Worm (Caenorhabditis elegans): ENCODE data around the gene cyp-29A4.

cyp-29A4 gene

ce11 chrV:9689364-9689763, 34.8 kb downstream of the cyp-29A4 start (continued):
- TF ChIP-seq tlf-1 (GFP tag; optimal IDR thresholded peaks at IDR 0.05), result peak; percentile 26
- TF ChIP-seq him-1 (tag; optimal IDR thresholded peaks at IDR 0.05), result no peak
- TF ChIP-seq ceh-27 (GFP tag; optimal IDR thresholded peaks at IDR 0.05), result no peak
- TF ChIP-seq nfyb-1 (GFP tag; IDR thresholded peaks at IDR 0.05), result no peak

- TF ChIP-seq T07F8.4 (tag; optimal IDR thresholded peaks at IDR 0.05) (no peak), ztf-6 (GFP tag; IDR thresholded peaks at IDR 0.05) (no peak), nhr-27 (tag; optimal IDR thresholded peaks at IDR 0.05) (no peak), zfh-2 (GFP tag; conservative IDR thresholded peaks at IDR 0.05) (no peak), lin-26 (GFP tag; IDR thresholded peaks at IDR 0.05) (no peak), attf-6 (GFP tag; IDR thresholded peaks at IDR 0.05) (no peak), nfya-2 (GFP tag; IDR thresholded peaks at IDR 0.05) (no peak), nfya-1 (tag; optimal IDR thresholded peaks at IDR 0.05; ENCODE audit: borderline replicate concordance, insufficient read depth) (no peak), lin-35 (GFP tag; optimal IDR thresholded peaks at IDR 0.05) (no peak), F22D6.2 (tag; optimal IDR thresholded peaks at IDR 0.05) (no peak), ceh-79 (tag; optimal IDR thresholded peaks at IDR 0.05) (no peak), let-607 (tag; optimal IDR thresholded peaks at IDR 0.05) (no peak), lir-1 (GFP tag; conservative IDR thresholded peaks at IDR 0.05) (no peak), aptf-3 (GFP tag; IDR thresholded peaks at IDR 0.05) (no peak), xnd-1 (tag; optimal IDR thresholded peaks at IDR 0.05) (no peak), let-526 (GFP tag; IDR thresholded peaks at IDR 0.05) (no peak), ztf-3 (GFP tag; optimal IDR thresholded peaks at IDR 0.05) (no peak), ccch-3 (GFP tag; optimal IDR thresholded peaks at IDR 0.05) (no peak), C06A6.2 (GFP tag; conservative IDR thresholded peaks at IDR 0.05) (no peak)
These were observed 35.6 kb downstream of the cyp-29A4 start, which contains the start of gene rbx-1 for ce11 chrV:9690099-9690572. Gene rbx-1 (minus strand): TSS chrV:9690522.

- no peak for TF ChIP-seq ccch-3 (GFP tag; optimal IDR thresholded peaks at IDR 0.05)
- no peak for TF ChIP-seq rec-8 (tag; optimal IDR thresholded peaks at IDR 0.05)
- TF ChIP-seq let-607 (tag; optimal IDR thresholded peaks at IDR 0.05), result no peak
- peak; percentile 49; the same call in 1 of the 2 replicates for TF ChIP-seq madf-6 (GFP tag; IDR thresholded peaks at IDR 0.05)
- TF ChIP-seq B0336.3 (GFP tag; IDR thresholded peaks at IDR 0.05), result no peak
- TF ChIP-seq tbp1 (GFP tag; optimal IDR thresholded peaks at IDR 0.05), result peak; percentile 4
- no peak for TF ChIP-seq attf-5 (GFP tag; optimal IDR thresholded peaks at IDR 0.05)
- TF ChIP-seq mes-4 (tag; optimal IDR thresholded peaks at IDR 0.05), result no peak
- peak; percentile 38 for TF ChIP-seq F23B12.7 (tag; optimal IDR thresholded peaks at IDR 0.05; ENCODE audit: insufficient read depth)
- no peak for TF ChIP-seq madf-8 (GFP tag; conservative IDR thresholded peaks at IDR 0.05)
- TF ChIP-seq lsl-1 (GFP tag; optimal IDR thresholded peaks at IDR 0.05), result peak; percentile 57
- no peak for TF ChIP-seq ZK185.1 (tag; optimal IDR thresholded peaks at IDR 0.05; ENCODE audit: poor library complexity, severe bottlenecking)
- TF ChIP-seq F39B2.1 (GFP tag; IDR thresholded peaks at IDR 0.05), result no peak
- TF ChIP-seq zfh-2 (GFP tag; conservative IDR thresholded peaks at IDR 0.05), result no peak
- TF ChIP-seq nfya-2 (GFP tag; IDR thresholded peaks at IDR 0.05), result no peak
- no peak for TF ChIP-seq athp-1 (tag; optimal IDR thresholded peaks at IDR 0.05)
- TF ChIP-seq madf-3 (GFP tag; IDR thresholded peaks at IDR 0.05), result no peak
- no peak for TF ChIP-seq cebp-1 (GFP tag; IDR thresholded peaks at IDR 0.05)
- TF ChIP-seq cebp-1 (tag; optimal IDR thresholded peaks at IDR 0.05), result no peak
- peak; percentile 12 for TF ChIP-seq ztf-18 (tag; optimal IDR thresholded peaks at IDR 0.05)
- no peak for TF ChIP-seq dpl-1 (GFP tag; optimal IDR thresholded peaks at IDR 0.05)
- peak; percentile 41; the same call in 1 of the 2 replicates for TF ChIP-seq hmg-1.2 (GFP tag; IDR thresholded peaks at IDR 0.05)
- no peak for TF ChIP-seq ztf-3 (GFP tag; optimal IDR thresholded peaks at IDR 0.05)
- no peak for TF ChIP-seq lin-26 (GFP tag; IDR thresholded peaks at IDR 0.05)
- no peak for TF ChIP-seq T26A5.8 (tag; optimal IDR thresholded peaks at IDR 0.05)
- no peak for TF ChIP-seq ztf-28 (GFP tag; IDR thresholded peaks at IDR 0.05)
- no peak for TF ChIP-seq xnd-1 (tag; optimal IDR thresholded peaks at IDR 0.05)
- TF ChIP-seq hmg-20 (GFP tag; IDR thresholded peaks at IDR 0.05), result no peak
- TF ChIP-seq unc-62 (GFP tag; optimal IDR thresholded peaks at IDR 0.05), result no peak
These were observed 36.2 kb downstream of the cyp-29A4 start for ce11 chrV:9690728-9691127.

All from whole organism, young adult.